Fruit fly (Drosophila melanogaster) whole organism, embryonic: ENCODE data around the gene CG14851.

ENCODE experiments used
- Adf1 ChIP-seq: fragments of 200-800 bp; sonication (Bioruptor generic); IDR thresholded peaks from 2 replicates; pipeline ENCODE4 v1.3.6; 2022; ENCODE audit warnings: missing biosample characterization, missing genetic modification characterization
- Bdp1 ChIP-seq: fragments of 200-800 bp; sonication (Bioruptor generic); optimal IDR thresholded peaks from 3 replicates; lab custom pipeline; 2016; ENCODE audit warnings: missing biosample characterization, missing genetic modification characterization
- Bteb2 ChIP-seq: fragments of 200-800 bp; sonication (Bioruptor generic); optimal IDR thresholded peaks from 2 replicates; lab custom pipeline; 2016; ENCODE audit warnings: missing biosample characterization, missing genetic modification characterization
- CG10321 ChIP-seq: fragments of 200-800 bp; sonication (Bioruptor generic); IDR thresholded peaks from 2 replicates; pipeline ENCODE4 v1.3.6; 2022; ENCODE audit warnings: missing biosample characterization, missing genetic modification characterization
- CG10462 ChIP-seq: fragments of 200-800 bp; sonication (Bioruptor generic); optimal IDR thresholded peaks from 2 replicates; lab custom pipeline; 2016; ENCODE audit warnings: missing biosample characterization, missing genetic modification characterization
- CG11398 ChIP-seq: fragments of 200-800 bp; sonication (Bioruptor generic); optimal IDR thresholded peaks from 2 replicates; lab custom pipeline; 2016; ENCODE audit warnings: missing biosample characterization, missing genetic modification characterization
- CG11560 ChIP-seq: fragments of 200-800 bp; sonication (Bioruptor generic); IDR thresholded peaks from 3 replicates; pipeline ENCODE4 v1.3.6; 2022; ENCODE audit warnings: missing biosample characterization, missing genetic modification characterization
- CG11696 ChIP-seq: fragments of 200-800 bp; sonication (Bioruptor generic); IDR thresholded peaks from 2 replicates; pipeline ENCODE4 v1.3.6; 2022; ENCODE audit warnings: missing biosample characterization, missing genetic modification characterization
- CG12769 ChIP-seq: fragments of 200-800 bp; sonication (Bioruptor generic); optimal IDR thresholded peaks from 2 replicates; lab custom pipeline; 2019; ENCODE audit warnings: missing biosample characterization, mild to moderate bottlenecking, missing genetic modification characterization, moderate library complexity
- CG14860 ChIP-seq: fragments of 200-800 bp; sonication (Bioruptor generic); IDR thresholded peaks from 3 replicates; pipeline ENCODE4 v1.3.6; 2022; ENCODE audit warnings: missing biosample characterization, missing genetic modification characterization; ENCODE audit not compliant: partially characterized antibody
- CG1647 ChIP-seq: fragments of 200-800 bp; sonication (Bioruptor generic); optimal IDR thresholded peaks from 3 replicates; lab custom pipeline; 2016; ENCODE audit warnings: missing biosample characterization, missing genetic modification characterization
- CG17802 ChIP-seq: fragments of 200-800 bp; sonication (Bioruptor generic); optimal IDR thresholded peaks from 2 replicates; lab custom pipeline; 2018; ENCODE audit warnings: missing biosample characterization, mild to moderate bottlenecking, missing genetic modification characterization, moderate library complexity
- CG18599 ChIP-seq: fragments of 200-800 bp; sonication (Bioruptor generic); optimal IDR thresholded peaks from 3 replicates; lab custom pipeline; 2017; ENCODE audit warnings: missing biosample characterization, missing genetic modification characterization, mild to moderate bottlenecking, moderate library complexity, missing genetic modification reagents
- CG33213 ChIP-seq: fragments of 200-800 bp; sonication (Bioruptor generic); optimal IDR thresholded peaks from 3 replicates; lab custom pipeline; 2016; ENCODE audit warnings: missing biosample characterization, missing genetic modification characterization
- CG34422 ChIP-seq: fragments of 200-800 bp; sonication (Bioruptor generic); IDR thresholded peaks from 3 replicates; pipeline ENCODE4 v1.3.6; 2022; ENCODE audit warnings: missing biosample characterization, missing genetic modification characterization
- CG3838 ChIP-seq: fragments of 200-800 bp; sonication (Bioruptor generic); optimal IDR thresholded peaks from 3 replicates; lab custom pipeline; 2016; ENCODE audit warnings: missing biosample characterization, missing genetic modification characterization
- CG3995 ChIP-seq: fragments of 200-800 bp; sonication (Bioruptor generic); optimal IDR thresholded peaks from 3 replicates; lab custom pipeline; 2016; ENCODE audit warnings: missing biosample characterization, missing genetic modification characterization
- CG42726 ChIP-seq: fragments of 200-800 bp; sonication (Bioruptor generic); IDR thresholded peaks from 2 replicates; pipeline ENCODE4 v1.3.6; 2022; ENCODE audit warnings: missing biosample characterization, missing genetic modification characterization; ENCODE audit not compliant: partially characterized antibody
- CG6813 ChIP-seq: fragments of 200-800 bp; sonication (Bioruptor generic); optimal IDR thresholded peaks from 2 replicates; lab custom pipeline; 2017; ENCODE audit warnings: missing biosample characterization, missing genetic modification characterization, mild to moderate bottlenecking, moderate library complexity, missing genetic modification reagents
- Camta ChIP-seq: fragments of 200-800 bp; sonication (Bioruptor generic); optimal IDR thresholded peaks from 2 replicates; lab custom pipeline; 2016; ENCODE audit warnings: missing biosample characterization, missing genetic modification characterization
- Dek ChIP-seq: fragments of 200-800 bp; sonication (Bioruptor generic); optimal IDR thresholded peaks from 3 replicates; lab custom pipeline; 2019; ENCODE audit warnings: missing biosample characterization, mild to moderate bottlenecking, missing genetic modification characterization, moderate library complexity
- Doc3 ChIP-seq: fragments of 200-800 bp; sonication (Bioruptor generic); IDR thresholded peaks from 3 replicates; pipeline ENCODE4 v1.3.6; 2022; ENCODE audit warnings: missing biosample characterization, missing genetic modification characterization; ENCODE audit not compliant: partially characterized antibody
- Ets65A ChIP-seq: fragments of 200-800 bp; sonication (Bioruptor generic); peaks from one replicate; lab custom pipeline; 2016; ENCODE audit warnings: missing biosample characterization, missing genetic modification characterization
- H15 ChIP-seq: fragments of 200-800 bp; sonication (Bioruptor generic); IDR thresholded peaks from 3 replicates; pipeline ENCODE4 v1.3.6; 2022; ENCODE audit warnings: missing biosample characterization, missing genetic modification characterization
- Hmr ChIP-seq: fragments of 200-800 bp; sonication (Bioruptor generic); optimal IDR thresholded peaks from 3 replicates; lab custom pipeline; 2017; ENCODE audit warnings: mild to moderate bottlenecking, missing biosample characterization, missing genetic modification reagents, missing genetic modification characterization
- Hsf ChIP-seq: fragments of 200-800 bp; sonication (Bioruptor generic); optimal IDR thresholded peaks from 3 replicates; lab custom pipeline; 2016; ENCODE audit warnings: missing biosample characterization, missing genetic modification characterization
- Lhr ChIP-seq: fragments of 200-800 bp; sonication (Bioruptor generic); optimal IDR thresholded peaks from 3 replicates; lab custom pipeline; 2017; ENCODE audit warnings: mild to moderate bottlenecking, missing biosample characterization, missing genetic modification reagents, missing genetic modification characterization
- MESR4 ChIP-seq: fragments of 200-800 bp; sonication (Bioruptor generic); optimal IDR thresholded peaks from 2 replicates; lab custom pipeline; 2018; ENCODE audit warnings: missing biosample characterization, mild to moderate bottlenecking, missing genetic modification characterization, moderate library complexity
- Nf-YA ChIP-seq: fragments of 200-800 bp; sonication (Bioruptor generic); IDR thresholded peaks from 2 replicates; pipeline ENCODE4 v1.3.6; 2022; ENCODE audit warnings: missing biosample characterization, missing genetic modification characterization
- Ptx1 ChIP-seq: fragments of 200-800 bp; sonication (Bioruptor generic); IDR thresholded peaks from 2 replicates; pipeline ENCODE4 v1.3.6; 2022; ENCODE audit warnings: missing biosample characterization, missing genetic modification characterization
- Sin3A ChIP-seq: fragments of >200 bp; optimal IDR thresholded peaks from 2 replicates; lab custom pipeline; 2018
- Sox100B ChIP-seq: fragments of 200-800 bp; sonication (Bioruptor generic); optimal IDR thresholded peaks from 3 replicates; lab custom pipeline; 2018; ENCODE audit warnings: missing biosample characterization, mild to moderate bottlenecking, missing genetic modification characterization
- br ChIP-seq: fragments of >200 bp; optimal IDR thresholded peaks from 2 replicates; lab custom pipeline; 2017
- cad ChIP-seq: fragments of >200 bp; optimal IDR thresholded peaks from 2 replicates; lab custom pipeline; 2017; ENCODE audit warnings: missing biosample characterization, missing genetic modification characterization
- chm ChIP-seq: fragments of 200-800 bp; sonication (Bioruptor generic); IDR thresholded peaks from 2 replicates; pipeline ENCODE4 v1.3.6; 2022; ENCODE audit warnings: missing biosample characterization, missing genetic modification characterization
- croc ChIP-seq: fragments of 200-800 bp; sonication (Bioruptor generic); conservative IDR thresholded peaks from 3 replicates; pipeline ENCODE4 v1.3.6; 2022; ENCODE audit warnings: missing biosample characterization, missing genetic modification characterization
- crp ChIP-seq, 2 experiments: fragments of 200-800 bp; sonication (Bioruptor generic); optimal IDR thresholded peaks; 2 replicates in 1 of 2; 3 replicates in 1 of 2; lab custom pipeline; 2017; ENCODE audit warnings: missing biosample characterization in 2 of 2, missing genetic modification characterization in 2 of 2, mild to moderate bottlenecking in 1 of 2, moderate library complexity in 1 of 2
- fu2 ChIP-seq: fragments of 200-800 bp; sonication (Bioruptor generic); optimal IDR thresholded peaks from 2 replicates; lab custom pipeline; 2016; ENCODE audit warnings: missing biosample characterization, missing genetic modification characterization
- gem ChIP-seq: fragments of 200-800 bp; sonication (Bioruptor generic); optimal IDR thresholded peaks from 2 replicates; lab custom pipeline; 2019; ENCODE audit warnings: missing biosample characterization, mild to moderate bottlenecking, missing genetic modification characterization, moderate library complexity
- gt ChIP-seq: fragments of 200-800 bp; sonication (Bioruptor generic); IDR thresholded peaks from 2 replicates; pipeline ENCODE4 v1.3.6; 2022; ENCODE audit warnings: missing biosample characterization, missing genetic modification characterization
- inv ChIP-seq: fragments of 200-800 bp; sonication (Bioruptor generic); IDR thresholded peaks from 2 replicates; pipeline ENCODE4 v1.3.6; 2022; ENCODE audit warnings: missing biosample characterization, missing genetic modification characterization; ENCODE audit not compliant: partially characterized antibody
- jigr1 ChIP-seq: fragments of 200-800 bp; sonication (Bioruptor generic); IDR thresholded peaks from 3 replicates; pipeline ENCODE4 v1.3.6; 2022; ENCODE audit warnings: missing biosample characterization, missing genetic modification characterization
- onecut ChIP-seq: fragments of 200-800 bp; sonication (Bioruptor generic); IDR thresholded peaks from 2 replicates; pipeline ENCODE4 v1.3.6; 2022; ENCODE audit warnings: missing biosample characterization, missing genetic modification characterization
- pnt ChIP-seq: fragments of 200-800 bp; sonication (Bioruptor generic); optimal IDR thresholded peaks from 3 replicates; lab custom pipeline; 2016; ENCODE audit warnings: missing biosample characterization, missing genetic modification characterization
- pros ChIP-seq: fragments of 200-800 bp; sonication (Bioruptor generic); optimal IDR thresholded peaks from 3 replicates; lab custom pipeline; 2019; ENCODE audit warnings: missing biosample characterization, mild to moderate bottlenecking, missing genetic modification characterization, moderate library complexity
- scrt ChIP-seq: fragments of 200-800 bp; sonication (Bioruptor generic); optimal IDR thresholded peaks from 2 replicates; lab custom pipeline; 2018; ENCODE audit warnings: missing biosample characterization, mild to moderate bottlenecking, missing genetic modification characterization, moderate library complexity
- sim ChIP-seq: fragments of 200-800 bp; sonication (Bioruptor generic); IDR thresholded peaks from 2 replicates; pipeline ENCODE4 v1.3.6; 2022; ENCODE audit warnings: missing biosample characterization, missing genetic modification characterization
- tgo ChIP-seq: fragments of 200-800 bp; sonication (Bioruptor generic); IDR thresholded peaks from 3 replicates; pipeline ENCODE4 v1.3.6; 2022; ENCODE audit warnings: missing biosample characterization, missing genetic modification characterization
- toy ChIP-seq: fragments of 200-800 bp; sonication (Bioruptor generic); IDR thresholded peaks from 2 replicates; pipeline ENCODE4 v1.3.6; 2022; ENCODE audit warnings: missing biosample characterization, missing genetic modification characterization
- zen ChIP-seq: fragments of 200-800 bp; sonication (Bioruptor generic); optimal IDR thresholded peaks from 3 replicates; lab custom pipeline; 2018; ENCODE audit warnings: missing biosample characterization, mild to moderate bottlenecking, missing genetic modification characterization, moderate library complexity
- zen2 ChIP-seq: fragments of 200-800 bp; sonication (Bioruptor generic); IDR thresholded peaks from 3 replicates; pipeline ENCODE4 v1.3.6; 2022; ENCODE audit warnings: missing biosample characterization, missing genetic modification characterization; ENCODE audit not compliant: partially characterized antibody

Gene CG14851

DNA sequence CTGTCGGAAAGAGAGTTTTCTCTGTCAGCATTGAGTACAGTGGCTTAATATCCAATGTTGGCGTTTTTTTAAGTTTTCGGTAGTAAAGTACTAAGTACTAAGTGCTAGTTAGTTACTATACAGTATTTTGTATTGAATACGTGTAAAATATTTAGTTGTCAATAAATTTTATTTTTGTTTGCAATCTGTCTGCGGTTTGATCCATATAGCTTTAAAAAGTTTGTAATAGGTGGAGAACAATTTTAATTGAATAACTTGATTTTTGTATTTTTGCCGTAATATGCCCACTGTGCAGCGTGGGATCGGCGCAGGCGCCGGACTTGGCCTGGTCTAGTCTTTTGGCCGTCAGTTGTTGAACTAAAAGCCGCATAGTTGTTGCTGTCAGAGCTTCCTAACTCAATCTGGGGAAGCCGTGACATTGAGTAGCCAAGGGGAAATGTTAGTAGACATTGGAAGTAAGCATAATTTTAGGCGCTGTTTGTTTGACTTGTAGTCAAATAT, 3.7 kb upstream of the CG14851 start (continued):
- TF ChIP-seq Sox100B: peak; percentile 97
- TF ChIP-seq CG34422 (GFP tag; lab: Robert Waterston, UW): peak; percentile 80
- TF ChIP-seq fu2: peak; percentile 85
- TF ChIP-seq jigr1 (GFP tag; lab: Robert Waterston, UW): peak; percentile 81; the same call in 2 of the 3 replicates
- TF ChIP-seq Dek (tag; lab: Kevin White, UChicago): peak; percentile 93
- TF ChIP-seq sim (GFP tag; lab: Robert Waterston, UW): 0 out of 2 replicates have a peak, but pooled peaks have one; percentile 34
- TF ChIP-seq pnt: peak; percentile 84
- TF ChIP-seq Camta (GFP tag; lab: Kevin White, UChicago): peak; percentile 91
- peak; percentile 92 for TF ChIP-seq scrt
- peak; percentile 48 for TF ChIP-seq CG3838 (GFP tag; lab: Kevin White, UChicago)
- peak; percentile 77 for TF ChIP-seq croc (GFP tag; lab: Robert Waterston, UW)
- TF ChIP-seq Sin3A (lab: Kevin White, UChicago): no peak
- TF ChIP-seq chm (GFP tag; lab: Robert Waterston, UW): no peak
- peak; percentile 95 for TF ChIP-seq Hmr (GFP tag; lab: Kevin White, UChicago)
- no peak for TF ChIP-seq CG42726 (GFP tag; lab: Robert Waterston, UW)
- peak; percentile 59 for TF ChIP-seq Adf1 (GFP tag; lab: Robert Waterston, UW)
- peak; percentile 67 for TF ChIP-seq CG3995 (GFP tag; lab: Kevin White, UChicago)
- TF ChIP-seq CG18599: peak; percentile 97
- TF ChIP-seq Ptx1 (GFP tag; lab: Robert Waterston, UW): peak; percentile 88
- TF ChIP-seq CG10462 (GFP tag; lab: Kevin White, UChicago): peak; percentile 64
- TF ChIP-seq inv: no peak
- TF ChIP-seq cad (GFP tag; lab: Kevin White, UChicago): no peak
- peak; percentile 39 for TF ChIP-seq pros
- peak; percentile 97 for TF ChIP-seq gem (tag; lab: Kevin White, UChicago)
- peak; percentile 47; the same call in 1 of the 2 replicates for TF ChIP-seq CG10321 (GFP tag; lab: Robert Waterston, UW)
- peak; percentile 71 for TF ChIP-seq CG17802
- TF ChIP-seq gt (GFP tag; lab: Robert Waterston, UW): peak; percentile 56; the same call in 1 of the 2 replicates
- TF ChIP-seq Bdp1 (GFP tag; lab: Kevin White, UChicago): peak; percentile 69
- TF ChIP-seq CG11696 (GFP tag; lab: Robert Waterston, UW): no peak; the same call in 1 of the 2 replicates
- TF ChIP-seq Doc3 (GFP tag; lab: Robert Waterston, UW): no peak
- peak; percentile 58 for TF ChIP-seq Lhr
- TF ChIP-seq crp (GFP tag; optimal IDR thresholded peaks at IDR 0.05; lab: Kevin White, UChicago): peak in 1 of 2 experiments; percentile 51
- peak; percentile 80 for TF ChIP-seq Nf-YA (GFP tag; lab: Robert Waterston, UW)
- no peak for TF ChIP-seq zen
- peak; percentile 95 for TF ChIP-seq Ets65A
- no peak for TF ChIP-seq zen2
- TF ChIP-seq tgo (GFP tag; lab: Robert Waterston, UW): peak; percentile 84
- peak; percentile 78 for TF ChIP-seq CG33213 (GFP tag; lab: Kevin White, UChicago)
- TF ChIP-seq MESR4 (GFP tag; lab: Kevin White, UChicago): peak; percentile 23
- TF ChIP-seq onecut: peak; percentile 85
- no peak for TF ChIP-seq toy
- peak; percentile 81 for TF ChIP-seq H15 (GFP tag; lab: Robert Waterston, UW)
- peak; percentile 80 for TF ChIP-seq CG1647
- TF ChIP-seq CG11398: peak; percentile 77
- peak; percentile 93 for TF ChIP-seq Bteb2
- peak; percentile 74 for TF ChIP-seq CG11560 (tag; lab: Robert Waterston, UW)
- peak; percentile 93 for TF ChIP-seq Hsf (GFP tag; lab: Kevin White, UChicago)
- TF ChIP-seq CG14860 (GFP tag; lab: Robert Waterston, UW): no peak
- peak; percentile 77 for TF ChIP-seq CG12769
- no peak for TF ChIP-seq br (lab: Kevin White, UChicago)
- peak; percentile 86 for TF ChIP-seq CG6813 (GFP tag; lab: Kevin White, UChicago)
